Fruit fly (Drosophila melanogaster): Measurements from ENCODE around the gene CG14212.
A peak's percentile ranks its signal among the peaks of the same experiment; 100 is the strongest.

Gene CG14212

DNA sequence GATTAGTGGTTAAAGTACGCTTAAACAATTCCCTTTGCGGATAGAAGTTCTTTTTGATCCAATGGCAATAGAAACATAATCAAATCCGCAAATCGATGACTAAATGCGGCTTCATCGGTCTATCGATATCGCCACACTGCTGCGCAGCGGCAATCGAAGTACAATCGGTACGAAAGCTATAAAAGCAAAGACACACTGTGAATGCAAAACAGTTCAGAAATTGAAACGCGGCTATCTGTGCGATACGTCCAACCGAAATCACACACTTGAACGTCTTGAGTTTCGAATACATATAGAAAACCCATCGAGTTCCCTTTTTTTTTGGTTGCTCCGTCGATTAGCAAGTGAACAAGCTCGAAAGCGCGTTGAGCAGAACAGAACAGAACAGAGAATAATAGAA, 20.5 kb upstream of the CG14212 start, which contains the start of gene CG14207 (continued):
- TF ChIP-seq svp (GFP tag) (no peak), acj6 (GFP tag; optimal IDR thresholded peaks at IDR 0.05) (no peak), eg (GFP tag; IDR thresholded peaks at IDR 0.05) (peak; percentile 28; the same call in 1 of the 3 replicates), Smox (GFP tag; optimal IDR thresholded peaks at IDR 0.05) (no peak), pdm3 (GFP tag; optimal IDR thresholded peaks at IDR 0.05) (no peak), Eip93F (GFP tag; optimal IDR thresholded peaks at IDR 0.05) (no peak)

dm6 chrX:19605915-19606314, 19.6 kb upstream of the CG14212 start:
- TF ChIP-seq Blimp-1 (GFP tag; optimal IDR thresholded peaks at IDR 0.05) (no peak), CG6276 (GFP tag; optimal IDR thresholded peaks at IDR 0.05) (no peak), fkh (GFP tag; optimal IDR thresholded peaks at IDR 0.05) (peak; percentile 37), CG1621 (tag; optimal IDR thresholded peaks at IDR 0.05) (no peak), eg (GFP tag; IDR thresholded peaks at IDR 0.05) (no peak), Eip75B (GFP tag; optimal IDR thresholded peaks at IDR 0.05) (no peak), topi (GFP tag; optimal IDR thresholded peaks at IDR 0.05) (no peak), CG6792 (GFP tag; optimal IDR thresholded peaks at IDR 0.05) (no peak), ss (GFP tag; optimal IDR thresholded peaks at IDR 0.05) (no peak), fd85E (GFP tag; optimal IDR thresholded peaks at IDR 0.05) (no peak), net (GFP tag; optimal IDR thresholded peaks at IDR 0.05) (peak; percentile 10), achi (GFP tag; optimal IDR thresholded peaks at IDR 0.05) (no peak), Met (GFP tag; optimal IDR thresholded peaks at IDR 0.05) (no peak), Smox (GFP tag; optimal IDR thresholded peaks at IDR 0.05) (no peak)

DNA sequence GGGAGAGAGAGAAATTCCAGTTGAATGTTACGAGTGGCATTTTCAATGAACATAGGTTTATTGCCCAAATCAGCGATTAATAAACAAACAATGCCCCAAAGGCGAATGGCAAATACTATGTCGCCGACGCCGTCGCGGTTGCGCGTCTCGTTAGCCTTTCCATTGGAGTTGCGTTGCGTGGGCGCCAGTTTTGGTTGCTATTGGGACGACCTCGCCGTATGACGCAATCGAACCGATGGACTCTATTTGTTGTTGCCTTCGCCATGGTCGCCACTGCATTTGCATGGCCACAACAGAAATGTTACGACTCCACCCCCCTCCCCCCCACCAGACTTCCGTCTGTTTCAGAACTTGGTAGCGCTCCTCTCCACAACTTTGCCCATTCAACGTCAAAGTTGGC, 18.9 kb upstream of the CG14212 start:
- no peak for TF ChIP-seq Smox (GFP tag; optimal IDR thresholded peaks at IDR 0.05)
- no peak for TF ChIP-seq acj6 (GFP tag; optimal IDR thresholded peaks at IDR 0.05)
- TF ChIP-seq dsx (GFP tag; optimal IDR thresholded peaks at IDR 0.05; ENCODE audit: poor library complexity, severe bottlenecking): no peak
- TF ChIP-seq Gug (GFP tag; IDR thresholded peaks at IDR 0.05): no peak
- TF ChIP-seq Lpt (GFP tag; optimal IDR thresholded peaks at IDR 0.05): no peak
- no peak for TF ChIP-seq CG8119 (GFP tag; IDR thresholded peaks at IDR 0.05)
- TF ChIP-seq CG3032 (tag; optimal IDR thresholded peaks at IDR 0.05): no peak
- no peak for TF ChIP-seq topi (GFP tag; optimal IDR thresholded peaks at IDR 0.05)
- TF ChIP-seq CG15336 (GFP tag; IDR thresholded peaks at IDR 0.05): no peak
- TF ChIP-seq Hr4 (GFP tag; optimal IDR thresholded peaks at IDR 0.05): no peak
- no peak for TF ChIP-seq Ets96B (tag; optimal IDR thresholded peaks at IDR 0.05)
- no peak for TF ChIP-seq Ets21C (GFP tag; optimal IDR thresholded peaks at IDR 0.05)
- TF ChIP-seq CG10669 (GFP tag; optimal IDR thresholded peaks at IDR 0.05): no peak
- TF ChIP-seq salr (GFP tag; optimal IDR thresholded peaks at IDR 0.05): no peak
- no peak for TF ChIP-seq CG8319 (GFP tag; optimal IDR thresholded peaks at IDR 0.05)
- no peak for TF ChIP-seq vri (GFP tag; optimal IDR thresholded peaks at IDR 0.05)
- no peak for TF ChIP-seq Eip93F (GFP tag; optimal IDR thresholded peaks at IDR 0.05)
- TF ChIP-seq CG32006 (GFP tag; optimal IDR thresholded peaks at IDR 0.05): no peak
- TF ChIP-seq esn (GFP tag; optimal IDR thresholded peaks at IDR 0.05): no peak
- TF ChIP-seq lz (GFP tag; optimal IDR thresholded peaks at IDR 0.05): no peak

DNA sequence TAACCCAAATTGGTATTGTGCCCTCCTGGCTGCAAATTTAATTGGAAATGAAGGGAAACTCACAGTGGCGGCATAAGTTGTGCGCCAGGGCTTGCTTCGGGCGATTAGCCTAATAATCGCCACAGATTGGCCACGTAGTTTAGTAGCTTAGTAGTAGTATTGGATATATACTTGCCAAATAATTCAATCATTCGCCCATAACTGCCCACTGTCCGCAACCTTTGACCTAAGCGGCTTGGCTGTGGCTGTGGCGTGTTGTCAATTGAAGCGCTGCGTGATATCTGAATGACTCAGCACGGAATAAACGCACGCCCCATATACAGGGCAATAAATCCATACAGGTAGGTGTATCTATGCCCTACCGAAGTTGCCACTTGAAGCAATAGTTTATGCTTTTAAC, 18.5 kb upstream of the CG14212 start:
- peak; percentile 77 for TF ChIP-seq svp (GFP tag)
- no peak for TF ChIP-seq Eip75B (GFP tag; optimal IDR thresholded peaks at IDR 0.05)
- TF ChIP-seq Eip78C (GFP tag): no peak
- no peak for TF ChIP-seq CG8319 (GFP tag; optimal IDR thresholded peaks at IDR 0.05)
- no peak for TF ChIP-seq CG10631 (GFP tag; optimal IDR thresholded peaks at IDR 0.05)
- TF ChIP-seq net (GFP tag; optimal IDR thresholded peaks at IDR 0.05): no peak
